Worm (Caenorhabditis elegans) whole organism, mixed stage, embryonic: Measurements from ENCODE around the gene hlh-30.

Source experiments
- blmp-1 ChIP-seq: fragments of 150-350 bp; optimal IDR thresholded peaks from 2 replicates; lab custom pipeline; 2014; ENCODE audit warnings: missing biosample characterization, missing genetic modification characterization
- mep-1 ChIP-seq: fragments of 150-350 bp; optimal IDR thresholded peaks from 2 replicates; lab custom pipeline; 2017; ENCODE audit warnings: missing biosample characterization, missing genetic modification reagents, missing genetic modification characterization, inconsistent platforms
- nhr-12 ChIP-seq: fragments of 150-350 bp; optimal IDR thresholded peaks from 2 replicates; lab custom pipeline; 2014; ENCODE audit warnings: missing biosample characterization, missing genetic modification characterization
- snpc-4 ChIP-seq: fragments of 150-350 bp; optimal IDR thresholded peaks from 2 replicates; lab custom pipeline; 2014; ENCODE audit warnings: missing biosample characterization, missing genetic modification characterization
- ztf-11 ChIP-seq: fragments of 150-350 bp; optimal IDR thresholded peaks from 2 replicates; lab custom pipeline; 2014; ENCODE audit warnings: missing biosample characterization, missing genetic modification characterization

- no peak for TF ChIP-seq snpc-4 (tag; lab: Kevin White, UChicago)
- TF ChIP-seq blmp-1 (tag; lab: Kevin White, UChicago), result no peak
- no peak for TF ChIP-seq nhr-12 (tag; lab: Kevin White, UChicago)
- TF ChIP-seq ztf-11 (tag; lab: Kevin White, UChicago), result no peak
- no peak for TF ChIP-seq mep-1
Measured at ce11 chrIV:4004221-4004620, 30.5 kb downstream of the hlh-30 start.
